Fruit fly (Drosophila melanogaster) whole organism, wandering third instar larva: Measurements from ENCODE around the gene Ts.

Source experiments
- Abd-B ChIP-seq: fragments of >200 bp; optimal IDR thresholded peaks from 2 replicates; lab custom pipeline; 2017; ENCODE audit warnings: missing biosample characterization, missing genetic modification characterization
- CrebA ChIP-seq: fragments of 200-800 bp; sonication (Bioruptor generic); optimal IDR thresholded peaks from 2 replicates; lab custom pipeline; 2016; ENCODE audit warnings: missing biosample characterization, mild to moderate bottlenecking, missing genetic modification characterization, borderline replicate concordance
- Dfd ChIP-seq: fragments of >200 bp; optimal IDR thresholded peaks from 2 replicates; lab custom pipeline; 2017; ENCODE audit warnings: missing biosample characterization, missing genetic modification characterization
- br ChIP-seq: fragments of 200-800 bp; sonication (Bioruptor generic); optimal IDR thresholded peaks from 2 replicates; lab custom pipeline; 2016; ENCODE audit warnings: missing biosample characterization, missing genetic modification characterization
- jim ChIP-seq: fragments of 175-275, 200-325 bp; sonication (Bioruptor generic); optimal IDR thresholded peaks from 2 replicates; lab custom pipeline; 2016; ENCODE audit warnings: missing biosample characterization, mild to moderate bottlenecking, missing genetic modification characterization
- pan ChIP-seq: fragments of >200 bp; optimal IDR thresholded peaks from 2 replicates; lab custom pipeline; 2017
- psq ChIP-seq: fragments of 200-800 bp; sonication (Bioruptor generic); optimal IDR thresholded peaks from 3 replicates; lab custom pipeline; 2017; ENCODE audit warnings: missing biosample characterization, mild to moderate bottlenecking, missing genetic modification characterization, moderate library complexity
- usp ChIP-seq: fragments of >200 bp; optimal IDR thresholded peaks from 2 replicates; lab custom pipeline; 2017; ENCODE audit warnings: missing biosample characterization, missing genetic modification characterization

DNA sequence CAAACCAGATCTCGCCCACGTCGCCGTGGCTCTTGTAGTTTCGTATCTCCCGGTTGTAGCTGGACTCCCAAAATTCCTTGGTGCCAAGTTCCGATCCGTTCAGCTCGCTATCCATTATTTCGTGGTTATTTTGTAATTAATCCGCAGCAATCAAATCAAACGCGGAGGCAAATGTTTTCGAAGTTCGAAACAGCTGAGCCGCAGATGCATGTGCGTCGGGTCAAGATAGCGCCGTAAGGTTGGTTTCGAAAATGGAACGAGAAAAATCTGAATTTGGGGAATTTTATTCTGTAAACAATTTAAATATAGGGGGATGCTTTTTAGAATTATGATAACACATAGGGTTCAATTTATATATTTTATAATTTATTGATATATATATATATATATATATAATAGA, 9.7 kb upstream of the Ts start, which contains the start of gene CG9643:
- TF ChIP-seq Abd-B (GFP tag; lab: Kevin White, UChicago): no peak
- TF ChIP-seq usp (GFP tag; lab: Kevin White, UChicago): no peak
- no peak for TF ChIP-seq psq (GFP tag; lab: Kevin White, UChicago)
- no peak for TF ChIP-seq CrebA (GFP tag; lab: Kevin White, UChicago)
- no peak for TF ChIP-seq br
- TF ChIP-seq pan (lab: Kevin White, UChicago): no peak
- no peak for TF ChIP-seq Dfd (GFP tag; lab: Kevin White, UChicago)
- no peak for TF ChIP-seq jim
